Worm (Caenorhabditis elegans): Measurements from ENCODE around the gene dnj-8.
A peak's percentile ranks its signal among the peaks of the same experiment; 100 is the strongest.

dnj-8 gene

DNA sequence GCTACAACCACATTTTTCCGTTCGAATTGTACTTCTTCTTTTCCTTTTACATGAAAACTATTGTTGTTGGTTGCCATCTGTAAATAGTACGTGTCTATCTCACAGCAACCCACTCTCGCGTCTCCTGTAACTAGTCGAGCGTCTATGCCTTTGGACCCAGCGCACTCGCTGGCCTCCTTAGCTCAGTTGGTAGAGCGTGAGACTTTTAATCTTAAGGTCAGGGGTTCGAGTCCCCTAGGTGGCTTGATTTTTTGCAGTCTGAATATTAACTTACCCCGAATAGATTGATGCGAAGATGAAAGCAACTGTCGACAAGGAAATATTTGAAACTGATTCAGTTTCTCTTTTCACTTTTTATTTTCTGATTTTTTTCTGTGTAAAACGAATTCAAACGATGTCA is 32.8 kb downstream of the dnj-8 start, which contains the start of gene mpz-3 (continued):
- TF ChIP-seq lin-15B (tag; optimal IDR thresholded peaks at IDR 0.05) (no peak), nhr-48 (tag; optimal IDR thresholded peaks at IDR 0.05) (peak; percentile 26), T26A8.4 (GFP tag; IDR thresholded peaks at IDR 0.05) (no peak), ces-1 (GFP tag; optimal IDR thresholded peaks at IDR 0.05) (no peak), T20F7.1 (GFP tag; optimal IDR thresholded peaks at IDR 0.05) (peak; percentile 22), nhr-76 (tag; optimal IDR thresholded peaks at IDR 0.05) (no peak), mes-2 (tag; optimal IDR thresholded peaks at IDR 0.05; ENCODE audit: poor library complexity, severe bottlenecking) (no peak)

DNA sequence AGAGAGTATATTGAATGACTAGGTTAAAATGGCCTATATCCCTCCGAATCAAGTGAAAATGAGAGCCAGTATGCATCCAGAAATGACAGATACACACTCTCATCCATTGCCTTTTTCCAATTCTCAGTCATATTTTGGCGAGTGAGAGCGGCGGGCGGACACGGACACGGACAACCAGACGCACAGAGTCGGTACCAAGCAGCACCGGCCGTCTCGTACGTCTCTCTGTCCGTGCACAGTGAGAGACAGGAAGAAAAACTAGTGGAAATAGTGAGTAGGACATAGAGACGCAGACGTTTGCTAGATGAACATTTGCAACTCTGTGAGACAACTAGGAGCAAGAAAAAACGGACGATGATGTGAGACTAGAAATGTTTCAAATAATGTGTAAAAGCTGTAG is 34.6 kb downstream of the dnj-8 start:
- TF ChIP-seq duxl-1 (tag; optimal IDR thresholded peaks at IDR 0.05; ENCODE audit: poor library complexity) = no peak
- TF ChIP-seq unc-62 (GFP tag; optimal IDR thresholded peaks at IDR 0.05 in 1 of 2) = peak in 1 of 2 experiments; percentile 13
- TF ChIP-seq unc-62 (tag; optimal IDR thresholded peaks at IDR 0.05) = no peak
- TF ChIP-seq dmd-9 (GFP tag; IDR thresholded peaks at IDR 0.05) = no peak
- peak; percentile 43 for TF ChIP-seq dve-1 (tag; optimal IDR thresholded peaks at IDR 0.05; ENCODE audit: insufficient read depth)
- peak; percentile 78 for TF ChIP-seq hmg-1.1 (GFP tag; IDR thresholded peaks at IDR 0.05)
- TF ChIP-seq fkh-10 (GFP tag; optimal IDR thresholded peaks at IDR 0.05) = no peak
- no peak for TF ChIP-seq ceh-44 (GFP tag; IDR thresholded peaks at IDR 0.05)
- no peak for TF ChIP-seq unc-130 (GFP tag; optimal IDR thresholded peaks at IDR 0.05)
- peak in 1 of 2 experiments; percentile 27 for TF ChIP-seq mdl-1 (tag; optimal IDR thresholded peaks at IDR 0.05)
- TF ChIP-seq hif-1 (tag; optimal IDR thresholded peaks at IDR 0.05) = peak in 1 of 2 experiments; percentile 7
- TF ChIP-seq lsy-2 (tag; optimal IDR thresholded peaks at IDR 0.05) = peak in 1 of 2 experiments; percentile 27
- no peak for TF ChIP-seq ztf-7 (tag; optimal IDR thresholded peaks at IDR 0.05)
- no peak for TF ChIP-seq lir-3 (tag; optimal IDR thresholded peaks at IDR 0.05)
- peak; percentile 49; the same call in 1 of the 2 replicates for TF ChIP-seq ctbp-1 (GFP tag; IDR thresholded peaks at IDR 0.05)
- TF ChIP-seq nhr-25 (tag; optimal IDR thresholded peaks at IDR 0.05; ENCODE audit: borderline replicate concordance, insufficient read depth) = no peak
- no peak for TF ChIP-seq daf-16 (GFP tag; optimal IDR thresholded peaks at IDR 0.05)
- peak; percentile 22 for TF ChIP-seq daf-16 (tag; optimal IDR thresholded peaks at IDR 0.05)
- no peak for TF ChIP-seq nhr-76 (tag; optimal IDR thresholded peaks at IDR 0.05)
- no peak for TF ChIP-seq zfp-3 (GFP tag; conservative IDR thresholded peaks at IDR 0.05)
- no peak for TF ChIP-seq egl-27 (tag; optimal IDR thresholded peaks at IDR 0.05)
- TF ChIP-seq mdt-29 (GFP tag; IDR thresholded peaks at IDR 0.05) = no peak
- TF ChIP-seq nhr-28 (tag; optimal IDR thresholded peaks at IDR 0.05) = no peak
- peak; percentile 53 for TF ChIP-seq mep-1 (tag; optimal IDR thresholded peaks at IDR 0.05)
- no peak for TF ChIP-seq nhr-41 (GFP tag; IDR thresholded peaks at IDR 0.05)
- TF ChIP-seq ztf-11 (tag; optimal IDR thresholded peaks at IDR 0.05) = no peak
- TF ChIP-seq Y75B8A.6 (GFP tag; IDR thresholded peaks at IDR 0.05) = no peak
- no peak for TF ChIP-seq lin-38 (GFP tag; IDR thresholded peaks at IDR 0.05)
- TF ChIP-seq mes-2 (tag; optimal IDR thresholded peaks at IDR 0.05; ENCODE audit: poor library complexity, severe bottlenecking) = peak; percentile 31
- TF ChIP-seq hlh-30 (tag; optimal IDR thresholded peaks at IDR 0.05; ENCODE audit: insufficient read depth) = no peak
- TF ChIP-seq T26A8.4 (GFP tag; IDR thresholded peaks at IDR 0.05) = peak; percentile 35; the same call in 1 of the 2 replicates
- peak; percentile 72 for TF ChIP-seq hlh-11 (tag; optimal IDR thresholded peaks at IDR 0.05)
- peak; percentile 27 for TF ChIP-seq F37D6.2 (tag; optimal IDR thresholded peaks at IDR 0.05)

DNA sequence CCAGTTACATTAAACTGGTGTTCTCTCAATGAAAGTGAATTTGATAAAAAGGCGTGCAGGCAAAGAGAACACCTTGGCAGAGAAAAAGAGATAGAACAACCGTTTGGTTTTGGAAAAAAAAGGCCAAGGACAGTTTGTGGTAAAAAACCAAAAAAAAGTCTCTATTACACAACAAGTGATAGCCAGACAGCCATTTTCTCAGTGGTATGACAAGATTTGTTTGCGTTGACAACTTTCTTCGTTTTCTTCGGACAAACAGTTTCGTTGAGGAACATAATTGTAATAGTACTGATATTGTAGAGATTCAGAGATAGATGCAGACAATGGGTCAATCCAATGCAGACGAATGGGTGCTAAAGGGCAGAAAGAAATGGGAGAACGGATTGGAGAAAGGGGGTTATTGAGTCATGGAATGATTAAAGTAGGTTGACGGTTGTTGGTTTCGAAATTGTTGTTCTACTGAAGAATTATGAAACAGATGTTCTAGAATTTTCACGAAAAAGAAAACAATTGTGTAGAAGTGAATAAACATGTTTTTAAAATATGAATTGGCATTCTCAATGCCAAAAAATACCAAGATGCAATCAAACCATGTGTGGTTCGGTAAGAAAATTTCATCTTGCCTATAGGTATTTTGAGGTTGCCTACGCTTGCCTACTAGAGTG is 35.5 kb downstream of the dnj-8 start:
- TF ChIP-seq hlh-11 (tag; optimal IDR thresholded peaks at IDR 0.05) (peak; percentile 61), nhr-25 (tag; optimal IDR thresholded peaks at IDR 0.05; ENCODE audit: borderline replicate concordance, insufficient read depth) (peak; percentile 91), dmd-6 (GFP tag; IDR thresholded peaks at IDR 0.05) (no peak; the same call in 1 of the 2 replicates), unc-62 (GFP tag; optimal IDR thresholded peaks at IDR 0.05 in 1 of 2) (peak in 1 of 2 experiments; percentile 92), unc-62 (tag; optimal IDR thresholded peaks at IDR 0.05) (no peak), cey-2 (tag; optimal IDR thresholded peaks at IDR 0.05; ENCODE audit: borderline replicate concordance, insufficient read depth) (peak; percentile 82), D1046.2 (GFP tag; IDR thresholded peaks at IDR 0.05) (no peak), mxl-3 (GFP tag; optimal IDR thresholded peaks at IDR 0.05) (peak; percentile 37), dve-1 (tag; optimal IDR thresholded peaks at IDR 0.05; ENCODE audit: insufficient read depth) (peak; percentile 27), ceh-20 (GFP tag; IDR thresholded peaks at IDR 0.05) (no peak), ama-1 (optimal IDR thresholded peaks at IDR 0.05) (peak; percentile 10), lin-29 (GFP tag; IDR thresholded peaks at IDR 0.05) (0 out of 2 replicates have a peak, but pooled peaks have one; percentile 37), daf-16 (GFP tag; optimal IDR thresholded peaks at IDR 0.05) (peak in 1 of 2 experiments; percentile 62), daf-16 (tag; optimal IDR thresholded peaks at IDR 0.05) (peak; percentile 12), mdl-1 (tag; optimal IDR thresholded peaks at IDR 0.05) (peak in 1 of 2 experiments; percentile 54), nhr-48 (tag; optimal IDR thresholded peaks at IDR 0.05) (peak; percentile 69), nhr-28 (tag; optimal IDR thresholded peaks at IDR 0.05) (peak; percentile 70)
